Fruit fly (Drosophila melanogaster) whole organism, embryonic: ENCODE data around the gene Kdsr.

Experiments used
- Ada2b ChIP-seq: fragments of 200-800 bp; sonication (Bioruptor generic); IDR thresholded peaks from 2 replicates; pipeline ENCODE4 v1.3.6; 2022; ENCODE audit warnings: missing biosample characterization, missing genetic modification characterization
- Atf6 ChIP-seq: fragments of 200-800 bp; sonication (Bioruptor generic); IDR thresholded peaks from 2 replicates; pipeline ENCODE4 v1.3.6; 2022; ENCODE audit warnings: missing biosample characterization, missing genetic modification characterization
- CG18764 ChIP-seq: fragments of 200-800 bp; sonication (Bioruptor generic); optimal IDR thresholded peaks from 3 replicates; lab custom pipeline; 2016; ENCODE audit warnings: missing biosample characterization, missing genetic modification characterization
- CG2889 ChIP-seq: fragments of 200-800 bp; sonication (Bioruptor generic); IDR thresholded peaks from 3 replicates; pipeline ENCODE4 v1.3.6; 2022; ENCODE audit warnings: missing biosample characterization, missing genetic modification characterization
- CG30020 ChIP-seq: fragments of 200-800 bp; optimal IDR thresholded peaks from 2 replicates; lab custom pipeline; 2019; ENCODE audit warnings: missing biosample characterization, mild to moderate bottlenecking, missing genetic modification characterization, moderate library complexity
- CG31365 ChIP-seq: fragments of 200-800 bp; sonication (Bioruptor generic); optimal IDR thresholded peaks from 2 replicates; lab custom pipeline; 2018; ENCODE audit warnings: missing biosample characterization, mild to moderate bottlenecking, missing genetic modification characterization
- CG31388 ChIP-seq: fragments of 200-800 bp; sonication (Bioruptor generic); optimal IDR thresholded peaks from 2 replicates; lab custom pipeline; 2016; ENCODE audit warnings: missing biosample characterization, missing genetic modification characterization
- CG32767 ChIP-seq: fragments of 200-800 bp; sonication (Bioruptor generic); IDR thresholded peaks from 2 replicates; pipeline ENCODE4 v1.3.6; 2022; ENCODE audit warnings: missing biosample characterization, missing genetic modification characterization
- CG3838 ChIP-seq: fragments of 200-800 bp; sonication (Bioruptor generic); optimal IDR thresholded peaks from 3 replicates; lab custom pipeline; 2016; ENCODE audit warnings: missing biosample characterization, missing genetic modification characterization
- CG4820 ChIP-seq: fragments of 200-800 bp; sonication (Bioruptor generic); optimal IDR thresholded peaks from 3 replicates; lab custom pipeline; 2016; ENCODE audit warnings: missing biosample characterization, missing genetic modification characterization
- CG6689 ChIP-seq: fragments of 200-800 bp; sonication (Bioruptor generic); IDR thresholded peaks from 2 replicates; pipeline ENCODE4 v1.3.6; 2022; ENCODE audit warnings: missing biosample characterization, missing genetic modification characterization
- CG7928 ChIP-seq: fragments of 200-800 bp; sonication (Bioruptor generic); optimal IDR thresholded peaks from 2 replicates; lab custom pipeline; 2017; ENCODE audit warnings: missing biosample characterization, mild to moderate bottlenecking, missing genetic modification characterization
- CG7987 ChIP-seq: fragments of 200-800 bp; sonication (Bioruptor generic); optimal IDR thresholded peaks from 2 replicates; lab custom pipeline; 2018; ENCODE audit warnings: missing biosample characterization, mild to moderate bottlenecking, missing genetic modification characterization, moderate library complexity
- CG8765 ChIP-seq: fragments of 200-800 bp; sonication (Bioruptor generic); IDR thresholded peaks from 2 replicates; pipeline ENCODE4 v1.3.6; 2022; ENCODE audit warnings: missing biosample characterization, missing genetic modification characterization
- CG9215 ChIP-seq: fragments of 200-800 bp; sonication (Bioruptor generic); IDR thresholded peaks from 2 replicates; pipeline ENCODE4 v1.3.6; 2022; ENCODE audit warnings: missing biosample characterization, missing genetic modification characterization
- Deaf1 ChIP-seq: fragments of 200-800 bp; optimal IDR thresholded peaks from 3 replicates; lab custom pipeline; 2019; ENCODE audit warnings: missing biosample characterization, mild to moderate bottlenecking, missing genetic modification characterization, moderate library complexity
- Fer2 ChIP-seq: fragments of 200-800 bp; sonication (Bioruptor generic); optimal IDR thresholded peaks from 2 replicates; lab custom pipeline; 2018; ENCODE audit warnings: missing biosample characterization, mild to moderate bottlenecking, missing genetic modification characterization, moderate library complexity
- Meics ChIP-seq: fragments of 200-800 bp; sonication (Bioruptor generic); optimal IDR thresholded peaks from 2 replicates; lab custom pipeline; 2017; ENCODE audit warnings: missing biosample characterization, mild to moderate bottlenecking, missing genetic modification characterization
- Trl ChIP-seq, 3 experiments: fragments of >200 bp in 2 of 3; fragments of 200-800 bp in 1 of 3; sonication (Bioruptor generic) in 1 of 3; optimal IDR thresholded peaks; 2 replicates in 1 of 3; 3 replicates in 2 of 3; lab custom pipeline; 2016 to 2017; ENCODE audit warnings: missing biosample characterization in 1 of 3, missing genetic modification characterization in 1 of 3
- ac ChIP-seq: fragments of 200-800 bp; sonication (Bioruptor generic); optimal IDR thresholded peaks from 3 replicates; lab custom pipeline; 2017; ENCODE audit warnings: missing biosample characterization, mild to moderate bottlenecking, missing genetic modification characterization
- ara ChIP-seq: fragments of 200-800 bp; sonication (Bioruptor generic); IDR thresholded peaks from 2 replicates; pipeline ENCODE4 v1.3.6; 2022; ENCODE audit warnings: missing biosample characterization, missing genetic modification characterization
- chinmo ChIP-seq: fragments of 200-800 bp; sonication (Bioruptor generic); IDR thresholded peaks from 4 replicates; pipeline ENCODE4 v1.3.6; 2022; ENCODE audit warnings: missing biosample characterization, missing genetic modification characterization; ENCODE audit not compliant: partially characterized antibody
- ems ChIP-seq: fragments of 200-800 bp; sonication (Bioruptor generic); optimal IDR thresholded peaks from 3 replicates; lab custom pipeline; 2016; ENCODE audit warnings: missing biosample characterization, missing genetic modification characterization
- exex ChIP-seq: fragments of 200-800 bp; sonication (Bioruptor generic); optimal IDR thresholded peaks from 4 replicates; lab custom pipeline; 2018; ENCODE audit warnings: missing biosample characterization, mild to moderate bottlenecking, missing genetic modification characterization, moderate library complexity
- fd64A ChIP-seq: fragments of 200-800 bp; sonication (Bioruptor generic); optimal IDR thresholded peaks from 3 replicates; lab custom pipeline; 2018; ENCODE audit warnings: missing biosample characterization, mild to moderate bottlenecking, missing genetic modification characterization
- grn ChIP-seq: fragments of 200-800 bp; sonication (Bioruptor generic); optimal IDR thresholded peaks from 3 replicates; lab custom pipeline; 2017; ENCODE audit warnings: missing biosample characterization, missing genetic modification characterization
- gro ChIP-seq: fragments of 200-800 bp; sonication (Bioruptor generic); optimal IDR thresholded peaks from 2 replicates; lab custom pipeline; 2016; ENCODE audit warnings: missing biosample characterization, missing genetic modification characterization
- knrl ChIP-seq: fragments of 200-800 bp; sonication (Bioruptor generic); IDR thresholded peaks from 3 replicates; pipeline ENCODE4 v1.3.6; 2022; ENCODE audit warnings: missing biosample characterization, missing genetic modification characterization; ENCODE audit not compliant: partially characterized antibody
- lola ChIP-seq, 3 experiments: fragments of >200 bp in 2 of 3; fragments of 200-800 bp in 1 of 3; sonication (Bioruptor generic) in 1 of 3; optimal IDR thresholded peaks; 2 replicates each; lab custom pipeline; 2017 to 2019; ENCODE audit warnings: missing biosample characterization in 3 of 3, missing genetic modification characterization in 3 of 3, mild to moderate bottlenecking in 1 of 3, moderate library complexity in 1 of 3
- nerfin-1 ChIP-seq: fragments of 200-800 bp; sonication (Bioruptor generic); optimal IDR thresholded peaks from 3 replicates; lab custom pipeline; 2019; ENCODE audit warnings: missing biosample characterization, mild to moderate bottlenecking, missing genetic modification characterization, moderate library complexity
- row ChIP-seq: fragments of 200-800 bp; sonication (Bioruptor generic); IDR thresholded peaks from 3 replicates; pipeline ENCODE4 v1.3.6; 2022; ENCODE audit warnings: missing biosample characterization, missing genetic modification characterization
- sens ChIP-seq: fragments of 200-800 bp; sonication (Bioruptor generic); peaks from one replicate; lab custom pipeline; 2016; ENCODE audit warnings: missing biosample characterization, missing genetic modification characterization
- sug ChIP-seq: fragments of 200-800 bp; optimal IDR thresholded peaks from 2 replicates; lab custom pipeline; 2019; ENCODE audit warnings: missing biosample characterization, mild to moderate bottlenecking, missing genetic modification characterization, moderate library complexity
- tup ChIP-seq: fragments of 200-800 bp; sonication (Bioruptor generic); optimal IDR thresholded peaks from 2 replicates; lab custom pipeline; 2016; ENCODE audit warnings: missing biosample characterization, mild to moderate bottlenecking, missing genetic modification characterization, moderate library complexity
- usp ChIP-seq: fragments of >200 bp; optimal IDR thresholded peaks from 2 replicates; lab custom pipeline; 2017; ENCODE audit warnings: missing biosample characterization, missing genetic modification characterization
- z ChIP-seq: fragments of 200-800 bp; sonication (Bioruptor generic); IDR thresholded peaks from 3 replicates; pipeline ENCODE4 v1.3.6; 2022; ENCODE audit warnings: missing biosample characterization, missing genetic modification characterization

Gene Kdsr

DNA sequence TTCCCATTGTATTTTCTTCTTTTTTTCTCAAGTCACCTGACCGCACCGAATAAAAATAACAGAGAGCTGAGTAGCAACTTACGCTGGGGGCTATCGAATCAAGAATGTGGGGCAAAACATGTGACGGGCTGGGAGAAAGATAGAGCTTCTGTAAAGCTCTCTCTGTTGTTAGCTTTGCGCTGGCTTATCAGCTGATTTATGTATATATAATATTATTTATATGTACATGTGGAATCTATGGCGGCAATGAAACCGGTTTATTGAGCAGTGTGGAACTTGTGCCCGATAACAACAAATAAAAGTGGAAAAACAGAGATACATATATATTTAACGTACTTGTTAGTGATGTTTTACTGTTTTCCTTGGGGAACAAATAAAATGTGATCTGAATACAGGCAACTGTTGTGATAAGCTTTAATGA is 30.6 kb upstream of the Kdsr start, which contains the start of gene CG31098 (continued):
- TF ChIP-seq CG18764 (GFP tag; lab: Kevin White, UChicago) (no peak), ara (GFP tag; lab: Robert Waterston, UW) (no peak), nerfin-1 (tag; lab: Kevin White, UChicago) (no peak), gro (GFP tag; lab: Kevin White, UChicago) (no peak), Ada2b (GFP tag; lab: Robert Waterston, UW) (no peak), CG30020 (tag; lab: Kevin White, UChicago) (no peak), CG31365 (tag; lab: Kevin White, UChicago) (no peak)
- TF ChIP-seq, all 482 proteins: peak for 68

DNA sequence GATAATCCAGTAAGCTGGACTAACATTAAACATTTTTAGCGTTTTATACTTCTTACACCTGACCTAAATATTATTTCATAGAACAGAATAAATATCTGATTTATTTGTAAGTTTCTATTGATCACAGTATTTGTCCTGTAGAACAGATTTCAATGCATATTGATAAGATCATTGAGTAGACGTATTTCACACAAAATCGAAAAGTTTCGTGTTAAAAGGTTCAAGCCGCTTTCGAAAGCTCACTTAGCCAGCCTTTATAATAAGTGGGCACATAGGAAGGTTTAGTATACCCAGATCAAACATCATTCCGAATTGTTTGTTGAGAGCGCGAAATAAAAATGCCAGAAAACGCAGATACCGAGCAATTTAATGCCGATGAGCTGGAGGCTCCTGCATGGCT is 27.3 kb upstream of the Kdsr start, which contains the start of gene CG11893:
Gene CG11893, plus strand, starts transcription at position 301 of the 400 bp plus-strand sequence.
- no peak for TF ChIP-seq CG9215
- no peak for TF ChIP-seq row (GFP tag; lab: Robert Waterston, UW)
- TF ChIP-seq CG2889 (GFP tag; lab: Robert Waterston, UW) = no peak
- no peak for TF ChIP-seq CG6689 (GFP tag; lab: Robert Waterston, UW)
- no peak for TF ChIP-seq grn (GFP tag; lab: Kevin White, UChicago)
- no peak for TF ChIP-seq Meics (GFP tag; lab: Kevin White, UChicago)
- TF ChIP-seq Fer2 (tag; lab: Kevin White, UChicago) = no peak
- no peak for TF ChIP-seq CG8765 (GFP tag; lab: Robert Waterston, UW)
- no peak for TF ChIP-seq knrl (GFP tag; lab: Robert Waterston, UW)
- no peak for TF ChIP-seq tup (GFP tag; lab: Kevin White, UChicago)
- TF ChIP-seq usp (GFP tag; lab: Kevin White, UChicago) = no peak
- TF ChIP-seq CG31388 = no peak
- TF ChIP-seq CG7987 (GFP tag; lab: Kevin White, UChicago) = no peak
- no peak for TF ChIP-seq CG32767
- no peak for TF ChIP-seq lola (GFP tag; optimal IDR thresholded peaks at IDR 0.05; lab: Kevin White, UChicago)
- no peak for TF ChIP-seq CG4820
- TF ChIP-seq ems (GFP tag; lab: Kevin White, UChicago) = no peak
- TF ChIP-seq chinmo (GFP tag; lab: Robert Waterston, UW) = no peak
- TF ChIP-seq Atf6 = no peak

DNA sequence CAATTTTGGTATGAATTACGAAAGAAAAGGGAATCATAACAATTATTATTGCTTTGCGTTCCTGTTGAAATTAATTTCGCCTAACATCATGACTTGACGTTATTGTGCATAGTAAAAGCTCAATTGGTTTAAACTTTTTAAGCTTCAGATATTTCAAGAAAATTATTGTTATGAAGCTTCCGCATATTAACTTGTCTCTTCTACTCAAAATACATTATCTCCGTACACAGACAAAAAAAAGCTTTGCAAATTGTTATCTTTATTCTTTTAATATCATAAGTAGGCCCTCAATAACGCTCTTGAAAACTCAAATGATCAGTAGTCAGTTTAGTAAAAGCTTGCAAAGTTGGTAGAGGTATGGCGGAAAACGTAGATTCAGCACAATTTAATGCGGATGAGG is 24.8 kb upstream of the Kdsr start, which contains the start of gene CG13658:
Gene CG13658, plus strand, starts transcription at position 347 of the 400 bp plus-strand sequence.
- TF ChIP-seq Trl (optimal IDR thresholded peaks at IDR 0.05; lab: Kevin White, UChicago) = peak in 1 of 2 experiments; percentile 16
- TF ChIP-seq Trl (GFP tag; optimal IDR thresholded peaks at IDR 0.05; lab: Kevin White, UChicago) = no peak
- TF ChIP-seq Deaf1 (tag; lab: Kevin White, UChicago) = no peak
- TF ChIP-seq CG7928 = no peak
- TF ChIP-seq exex (tag; lab: Kevin White, UChicago) = peak; percentile 69
- TF ChIP-seq CG3838 (GFP tag; lab: Kevin White, UChicago) = no peak
- 0 out of 4 replicates have a peak, but pooled peaks have one; percentile 17 for TF ChIP-seq chinmo (GFP tag; lab: Robert Waterston, UW)
- peak; percentile 29 for TF ChIP-seq sug (tag; lab: Kevin White, UChicago)
- peak; percentile 13 for TF ChIP-seq sens
- 0 out of 3 replicates have a peak, but pooled peaks have one; percentile 31 for TF ChIP-seq z (GFP tag; lab: Robert Waterston, UW)
- TF ChIP-seq fd64A (GFP tag; lab: Kevin White, UChicago) = no peak

DNA sequence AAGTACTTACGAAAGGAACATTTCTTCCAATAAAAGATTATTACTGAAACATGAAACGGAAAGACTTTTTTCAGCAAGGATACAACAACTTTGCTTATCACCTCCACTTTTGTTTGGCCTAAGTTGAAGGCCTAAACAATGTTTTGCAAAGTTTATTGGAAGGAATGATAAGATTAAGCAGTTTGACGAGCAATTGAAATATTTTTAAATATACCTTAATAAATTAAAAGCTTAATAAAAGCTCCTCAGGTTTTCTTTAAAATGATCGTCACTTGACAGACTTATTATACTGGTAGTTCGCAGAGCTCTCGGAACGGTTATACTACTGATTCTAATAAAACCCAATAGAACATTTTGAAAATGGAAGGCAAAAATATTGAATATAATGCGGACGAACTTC is 22.9 kb upstream of the Kdsr start, which contains the start of gene CG31104:
Gene CG31104, plus strand, starts transcription at position 301 of the 400 bp plus-strand sequence.
- peak; percentile 22 for TF ChIP-seq exex (tag; lab: Kevin White, UChicago)
- TF ChIP-seq ac (GFP tag; lab: Kevin White, UChicago) = no peak
- TF ChIP-seq, all 482 proteins: peak for 1
